Fruit fly (Drosophila melanogaster) whole organism, embryonic: ENCODE measurements around the gene CG1738.

ENCODE experiments used
- Aef1 ChIP-seq: fragments of 200-800 bp; sonication (Bioruptor generic); IDR thresholded peaks from 3 replicates; pipeline ENCODE4 v1.3.6; 2022; ENCODE audit warnings: missing biosample characterization, missing genetic modification characterization
- Awh ChIP-seq: fragments of 200-800 bp; sonication (Bioruptor generic); IDR thresholded peaks from 2 replicates; pipeline ENCODE4, ENCODE4 v1.3.6; 2022; ENCODE audit warnings: missing biosample characterization, missing genetic modification characterization
- B-H1 ChIP-seq: fragments of 200-800 bp; sonication (Bioruptor generic); IDR thresholded peaks from 3 replicates; pipeline ENCODE4 v1.3.6; 2022; ENCODE audit warnings: missing biosample characterization, missing genetic modification characterization
- Bdp1 ChIP-seq: fragments of 200-800 bp; sonication (Bioruptor generic); optimal IDR thresholded peaks from 3 replicates; lab custom pipeline; 2016; ENCODE audit warnings: missing biosample characterization, missing genetic modification characterization
- CG10543 ChIP-seq: fragments of 200-800 bp; sonication (Bioruptor generic); optimal IDR thresholded peaks from 3 replicates; lab custom pipeline; 2017; ENCODE audit warnings: missing biosample characterization, mild to moderate bottlenecking, missing genetic modification characterization, moderate library complexity
- CG11560 ChIP-seq: fragments of 200-800 bp; sonication (Bioruptor generic); IDR thresholded peaks from 3 replicates; pipeline ENCODE4 v1.3.6; 2022; ENCODE audit warnings: missing biosample characterization, missing genetic modification characterization
- CG11695 ChIP-seq: fragments of 200-800 bp; sonication (Bioruptor generic); IDR thresholded peaks from 3 replicates; pipeline ENCODE4 v1.3.6; 2022; ENCODE audit warnings: missing biosample characterization, missing genetic modification characterization
- CG12942 ChIP-seq: fragments of 200-800 bp; sonication (Bioruptor generic); optimal IDR thresholded peaks from 3 replicates; lab custom pipeline; 2016; ENCODE audit warnings: missing biosample characterization, missing genetic modification characterization
- CG13287 ChIP-seq: fragments of 200-800 bp; sonication (Bioruptor generic); IDR thresholded peaks from 2 replicates; pipeline ENCODE4 v1.3.6; 2022; ENCODE audit warnings: missing biosample characterization, missing genetic modification characterization; ENCODE audit not compliant: partially characterized antibody
- CG14710 ChIP-seq: fragments of 200-800 bp; sonication (Bioruptor generic); optimal IDR thresholded peaks from 3 replicates; lab custom pipeline; 2019; ENCODE audit warnings: missing biosample characterization, mild to moderate bottlenecking, missing genetic modification characterization, moderate library complexity
- CG1529 ChIP-seq: fragments of 200-800 bp; sonication (Bioruptor generic); optimal IDR thresholded peaks from 3 replicates; lab custom pipeline; 2018; ENCODE audit warnings: missing biosample characterization, missing genetic modification characterization
- CG15514 ChIP-seq: fragments of 200-800 bp; sonication (Bioruptor generic); optimal IDR thresholded peaks from 3 replicates; lab custom pipeline; 2017; ENCODE audit warnings: missing biosample characterization, missing genetic modification characterization, mild to moderate bottlenecking, moderate library complexity, missing genetic modification reagents
- CG16815 ChIP-seq: fragments of 200-800 bp; sonication (Bioruptor generic); optimal IDR thresholded peaks from 3 replicates; lab custom pipeline; 2017; ENCODE audit warnings: missing biosample characterization, mild to moderate bottlenecking, missing genetic modification characterization
- CG17385 ChIP-seq: fragments of 200-800 bp; sonication (Bioruptor generic); optimal IDR thresholded peaks from 3 replicates; lab custom pipeline; 2018; ENCODE audit warnings: missing biosample characterization, mild to moderate bottlenecking, missing genetic modification characterization
- CG18262 ChIP-seq: fragments of 200-800 bp; optimal IDR thresholded peaks from 3 replicates; lab custom pipeline; 2019; ENCODE audit warnings: missing biosample characterization, mild to moderate bottlenecking, missing genetic modification characterization, moderate library complexity
- CG18599 ChIP-seq: fragments of 200-800 bp; sonication (Bioruptor generic); optimal IDR thresholded peaks from 3 replicates; lab custom pipeline; 2017; ENCODE audit warnings: missing biosample characterization, missing genetic modification characterization, mild to moderate bottlenecking, moderate library complexity, missing genetic modification reagents
- CG2116 ChIP-seq: fragments of 200-800 bp; sonication (Bioruptor generic); optimal IDR thresholded peaks from 3 replicates; lab custom pipeline; 2018; ENCODE audit warnings: missing biosample characterization, mild to moderate bottlenecking, missing genetic modification characterization
- CG2712 ChIP-seq: fragments of 200-800 bp; optimal IDR thresholded peaks from 3 replicates; lab custom pipeline; 2019; ENCODE audit warnings: missing biosample characterization, mild to moderate bottlenecking, missing genetic modification characterization, moderate library complexity
- CG2889 ChIP-seq: fragments of 200-800 bp; sonication (Bioruptor generic); IDR thresholded peaks from 3 replicates; pipeline ENCODE4 v1.3.6; 2022; ENCODE audit warnings: missing biosample characterization, missing genetic modification characterization
- CG32532 ChIP-seq: fragments of 200-800 bp; sonication (Bioruptor generic); IDR thresholded peaks from 2 replicates; pipeline ENCODE4 v1.3.6; 2022; ENCODE audit warnings: missing biosample characterization, missing genetic modification characterization
- CG4424 ChIP-seq: fragments of 200-800 bp; sonication (Bioruptor generic); optimal IDR thresholded peaks from 3 replicates; lab custom pipeline; 2016; ENCODE audit warnings: missing biosample characterization, missing genetic modification characterization
- CG6765 ChIP-seq: fragments of 200-800 bp; sonication (Bioruptor generic); optimal IDR thresholded peaks from 3 replicates; lab custom pipeline; 2017; ENCODE audit warnings: missing biosample characterization, mild to moderate bottlenecking, missing genetic modification characterization
- CG6791 ChIP-seq: fragments of 200-800 bp; sonication (Bioruptor generic); IDR thresholded peaks from 3 replicates; pipeline ENCODE4 v1.3.6; 2022; ENCODE audit warnings: missing biosample characterization, missing genetic modification characterization; ENCODE audit not compliant: partially characterized antibody
- CG8359 ChIP-seq: fragments of 200-800 bp; sonication (Bioruptor generic); optimal IDR thresholded peaks from 2 replicates; lab custom pipeline; 2017; ENCODE audit warnings: missing biosample characterization, mild to moderate bottlenecking, missing genetic modification characterization, borderline replicate concordance
- CG9797 ChIP-seq: fragments of 200-800 bp; sonication (Bioruptor generic); optimal IDR thresholded peaks from 3 replicates; lab custom pipeline; 2018; ENCODE audit warnings: missing biosample characterization, mild to moderate bottlenecking, missing genetic modification characterization
- CG9876 ChIP-seq: fragments of 200-800 bp; sonication (Bioruptor generic); optimal IDR thresholded peaks from 2 replicates; lab custom pipeline; 2016; ENCODE audit warnings: missing biosample characterization, missing genetic modification characterization
- Chrac-16 ChIP-seq: fragments of 200-800 bp; sonication (Bioruptor generic); optimal IDR thresholded peaks from 3 replicates; lab custom pipeline; 2016; ENCODE audit warnings: missing biosample characterization, missing genetic modification characterization
- CoRest ChIP-seq: fragments of 200-800 bp; sonication (Bioruptor generic); optimal IDR thresholded peaks from 3 replicates; lab custom pipeline; 2018; ENCODE audit warnings: missing biosample characterization, mild to moderate bottlenecking, missing genetic modification characterization, moderate library complexity
- Dad ChIP-seq: fragments of 200-800 bp; sonication (Bioruptor generic); optimal IDR thresholded peaks from 3 replicates; lab custom pipeline; 2016; ENCODE audit warnings: missing biosample characterization, missing genetic modification characterization
- Doc2 ChIP-seq: fragments of 200-800 bp; sonication (Bioruptor generic); IDR thresholded peaks from 2 replicates; pipeline ENCODE4 v1.3.6; 2022; ENCODE audit warnings: missing biosample characterization, missing genetic modification characterization
- GATAe ChIP-seq: fragments of 200-800 bp; sonication (Bioruptor generic); conservative IDR thresholded peaks from 2 replicates; pipeline ENCODE4 v1.3.6; 2022; ENCODE audit warnings: missing biosample characterization, missing genetic modification characterization
- Gsc ChIP-seq: fragments of 200-800 bp; sonication (Bioruptor generic); IDR thresholded peaks from 2 replicates; pipeline ENCODE4 v1.3.6; 2022; ENCODE audit warnings: missing biosample characterization, missing genetic modification characterization
- H2.0 ChIP-seq: fragments of 200-800 bp; sonication (Bioruptor generic); IDR thresholded peaks from 2 replicates; pipeline ENCODE4 v1.3.6; 2022; ENCODE audit warnings: missing biosample characterization, missing genetic modification characterization
- HLH54F ChIP-seq: fragments of 200-800 bp; sonication (Bioruptor generic); optimal IDR thresholded peaks from 3 replicates; lab custom pipeline; 2016; ENCODE audit warnings: missing biosample characterization, missing genetic modification characterization
- Lpt ChIP-seq: fragments of >200 bp; optimal IDR thresholded peaks from 2 replicates; lab custom pipeline; 2018; ENCODE audit warnings: missing biosample characterization, missing genetic modification characterization
- MESR4 ChIP-seq: fragments of 200-800 bp; sonication (Bioruptor generic); optimal IDR thresholded peaks from 2 replicates; lab custom pipeline; 2018; ENCODE audit warnings: missing biosample characterization, mild to moderate bottlenecking, missing genetic modification characterization, moderate library complexity
- Myb ChIP-seq: fragments of 200-800 bp; sonication (Bioruptor generic); optimal IDR thresholded peaks from 2 replicates; lab custom pipeline; 2016; ENCODE audit warnings: missing biosample characterization, missing genetic modification characterization
- Spps ChIP-seq: fragments of 200-800 bp; sonication (Bioruptor generic); optimal IDR thresholded peaks from 2 replicates; lab custom pipeline; 2018; ENCODE audit warnings: missing biosample characterization, mild to moderate bottlenecking, missing genetic modification characterization
- chif ChIP-seq, 2 experiments: fragments of 200-800 bp; sonication (Bioruptor generic); optimal IDR thresholded peaks; 3 replicates each; lab custom pipeline; 2016; ENCODE audit warnings: missing biosample characterization in 2 of 2, missing genetic modification characterization in 2 of 2
- dpn ChIP-seq, 2 experiments: fragments of 200-800 bp; sonication (Bioruptor generic); optimal IDR thresholded peaks; 3 replicates each; lab custom pipeline; 2016; ENCODE audit warnings: missing biosample characterization in 2 of 2, missing genetic modification characterization in 2 of 2
- hkb ChIP-seq, 2 experiments: fragments of 200-800 bp in 1 of 2; fragments of >200 bp in 1 of 2; sonication (Bioruptor generic) in 1 of 2; IDR thresholded peaks in 1 of 2; optimal IDR thresholded peaks in 1 of 2; 2 replicates each; pipeline versions ENCODE4 v1.3.6 to Lab custom; 2017 to 2022; ENCODE audit warnings: missing biosample characterization in 1 of 2, missing genetic modification characterization in 1 of 2
- kay ChIP-seq: fragments of 200-800 bp; sonication (Bioruptor generic); optimal IDR thresholded peaks from 2 replicates; lab custom pipeline; 2016; ENCODE audit warnings: missing biosample characterization, missing genetic modification characterization
- kni ChIP-seq: fragments of 200-800 bp; sonication (Bioruptor generic); optimal IDR thresholded peaks from 3 replicates; lab custom pipeline; 2017; ENCODE audit warnings: mild to moderate bottlenecking, missing biosample characterization, missing genetic modification reagents, missing genetic modification characterization
- lilli ChIP-seq: fragments of 200-800 bp; sonication (Bioruptor generic); optimal IDR thresholded peaks from 3 replicates; lab custom pipeline; 2016; ENCODE audit warnings: missing biosample characterization, missing genetic modification characterization
- ranshi ChIP-seq: fragments of 200-800 bp; sonication (Bioruptor generic); IDR thresholded peaks from 2 replicates; pipeline ENCODE4 v1.3.6; 2022; ENCODE audit warnings: missing biosample characterization, missing genetic modification characterization
- sqz ChIP-seq: fragments of 200-800 bp; sonication (Bioruptor generic); optimal IDR thresholded peaks from 3 replicates; lab custom pipeline; 2018; ENCODE audit warnings: missing biosample characterization, mild to moderate bottlenecking, missing genetic modification characterization
- stc ChIP-seq: fragments of 200-800 bp; sonication (Bioruptor generic); IDR thresholded peaks from 2 replicates; pipeline ENCODE4 v1.3.6; 2022; ENCODE audit warnings: missing biosample characterization, missing genetic modification characterization
- tgo ChIP-seq: fragments of 200-800 bp; sonication (Bioruptor generic); IDR thresholded peaks from 3 replicates; pipeline ENCODE4 v1.3.6; 2022; ENCODE audit warnings: missing biosample characterization, missing genetic modification characterization
- tin ChIP-seq: fragments of 200-800 bp; sonication (Bioruptor generic); optimal IDR thresholded peaks from 3 replicates; lab custom pipeline; 2016; ENCODE audit warnings: missing biosample characterization, missing genetic modification characterization
- zf30C ChIP-seq: fragments of 200-800 bp; sonication (Bioruptor generic); optimal IDR thresholded peaks from 3 replicates; lab custom pipeline; 2018; ENCODE audit warnings: missing biosample characterization, mild to moderate bottlenecking, missing genetic modification characterization

CG1738 gene

DNA sequence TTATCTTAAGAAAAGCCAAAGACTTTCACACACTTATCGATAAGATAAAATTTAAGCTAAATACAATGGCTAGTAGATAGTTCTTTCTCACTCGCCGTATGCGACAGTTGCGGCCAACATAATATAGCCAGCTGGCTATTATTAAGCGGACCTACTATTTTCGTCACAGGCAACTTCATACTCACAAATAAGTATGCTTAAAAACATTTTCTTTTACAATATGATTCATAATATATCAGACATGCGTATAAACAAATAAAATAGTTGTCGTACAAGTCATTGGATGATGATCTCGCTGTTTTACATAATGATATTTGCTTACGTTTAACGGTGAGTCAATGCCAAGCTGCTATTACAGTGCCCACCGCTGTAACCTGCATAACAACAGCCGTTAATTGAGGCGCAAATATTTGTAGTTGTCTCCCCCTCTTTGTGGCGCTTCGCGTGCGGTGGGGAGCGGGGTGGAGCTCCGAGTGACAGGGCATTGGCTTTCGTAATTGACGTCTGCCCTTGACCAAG is 22.6 kb upstream of the CG1738 start (continued):
- TF ChIP-seq Gsc, result no peak
- peak; percentile 52 for TF ChIP-seq CG10543 (GFP tag; lab: Kevin White, UChicago)
- peak; percentile 66 for TF ChIP-seq CG15514 (GFP tag; lab: Kevin White, UChicago)
- TF ChIP-seq stc (GFP tag; lab: Robert Waterston, UW), result peak; percentile 67
- peak; percentile 77 for TF ChIP-seq CG18599
- TF ChIP-seq Awh, result peak; percentile 69; the same call in 1 of the 2 replicates
- TF ChIP-seq CG4424 (GFP tag; lab: Kevin White, UChicago), result peak; percentile 55
- peak; percentile 82 for TF ChIP-seq CG11695
- TF ChIP-seq CG6765 (GFP tag; lab: Kevin White, UChicago), result peak; percentile 47
- TF ChIP-seq H2.0 (GFP tag; lab: Robert Waterston, UW), result peak; percentile 22
- TF ChIP-seq CG9797 (GFP tag; lab: Kevin White, UChicago), result no peak
- TF ChIP-seq Chrac-16 (GFP tag; lab: Kevin White, UChicago), result peak; percentile 43
- peak; percentile 18 for TF ChIP-seq CG9876
- peak; percentile 80 for TF ChIP-seq CoRest (tag; lab: Kevin White, UChicago)
- TF ChIP-seq Spps, result peak; percentile 19
- peak; percentile 8 for TF ChIP-seq Bdp1 (GFP tag; lab: Kevin White, UChicago)
- peak; percentile 56 for TF ChIP-seq sqz
- TF ChIP-seq Myb (GFP tag; lab: Kevin White, UChicago), result peak; percentile 32
- TF ChIP-seq kni, result peak; percentile 64
- peak; percentile 57 for TF ChIP-seq CG1529
- TF ChIP-seq CG18262 (tag; lab: Kevin White, UChicago), result peak; percentile 57
- peak; percentile 76 for TF ChIP-seq CG32532 (GFP tag; lab: Robert Waterston, UW)
- TF ChIP-seq CG17385 (GFP tag; lab: Kevin White, UChicago), result peak; percentile 73
- peak; percentile 78 for TF ChIP-seq kay
- TF ChIP-seq CG8359 (GFP tag; lab: Kevin White, UChicago), result peak; percentile 51
- TF ChIP-seq CG6791 (GFP tag; lab: Robert Waterston, UW), result no peak
- TF ChIP-seq CG2889 (GFP tag; lab: Robert Waterston, UW), result peak; percentile 49; the same call in 1 of the 3 replicates
- TF ChIP-seq Lpt (GFP tag; lab: Kevin White, UChicago), result no peak
- peak; percentile 14 for TF ChIP-seq CG12942 (GFP tag; lab: Kevin White, UChicago)
- TF ChIP-seq Aef1, result peak; percentile 50
- 0 out of 2 replicates have a peak, but pooled peaks have one; percentile 6 for TF ChIP-seq Doc2 (GFP tag; lab: Robert Waterston, UW)
- TF ChIP-seq CG16815 (GFP tag; lab: Kevin White, UChicago), result peak; percentile 22
- TF ChIP-seq CG11560 (tag; lab: Robert Waterston, UW), result peak; percentile 50; the same call in 1 of the 3 replicates
- peak; percentile 63 for TF ChIP-seq ranshi (GFP tag; lab: Robert Waterston, UW)
- TF ChIP-seq HLH54F (GFP tag; lab: Kevin White, UChicago), result peak; percentile 47
- peak; percentile 9 for TF ChIP-seq Dad (GFP tag; lab: Kevin White, UChicago)
- TF ChIP-seq CG2712 (tag; lab: Kevin White, UChicago), result peak; percentile 65
- no peak for TF ChIP-seq zf30C (GFP tag; lab: Kevin White, UChicago)
- TF ChIP-seq MESR4 (GFP tag; lab: Kevin White, UChicago), result peak; percentile 8
- no peak; the same call in 1 of the 2 replicates for TF ChIP-seq CG13287 (GFP tag; lab: Robert Waterston, UW)
- TF ChIP-seq tin (GFP tag; lab: Kevin White, UChicago), result peak; percentile 21
- peak; percentile 23 to 64 for TF ChIP-seq chif (GFP tag; optimal IDR thresholded peaks at IDR 0.05; lab: Kevin White, UChicago)
- TF ChIP-seq CG2116 (GFP tag; lab: Kevin White, UChicago), result peak; percentile 36
- TF ChIP-seq tgo (GFP tag; lab: Robert Waterston, UW), result peak; percentile 42; the same call in 2 of the 3 replicates
- TF ChIP-seq GATAe (GFP tag; lab: Robert Waterston, UW), result no peak
- no peak for TF ChIP-seq hkb (optimal IDR thresholded peaks at IDR 0.05; lab: Kevin White, UChicago)
- TF ChIP-seq hkb (GFP tag; IDR thresholded peaks at IDR 0.05; lab: Robert Waterston, UW), result peak; percentile 72
- TF ChIP-seq dpn (GFP tag; optimal IDR thresholded peaks at IDR 0.05; lab: Kevin White, UChicago), result peak; percentile 63 to 66
- peak; percentile 75 for TF ChIP-seq lilli
- peak; percentile 46 for TF ChIP-seq CG14710 (tag; lab: Kevin White, UChicago)
- TF ChIP-seq B-H1 (GFP tag; lab: Robert Waterston, UW), result peak; percentile 35; the same call in 2 of the 3 replicates
